Worm (Caenorhabditis elegans) whole organism, L4/young adult: ENCODE results near the gene cul-1.
"Not testable (repeated sequence)": the region's sequence is repeated elsewhere in the genome, so short reads cannot be mapped to it uniquely, and the experiment has no call there.

Experiments used
- W03F9.2 ChIP-seq: fragments of 150-350 bp; optimal IDR thresholded peaks from 2 replicates; lab custom pipeline; 2014; ENCODE audit warnings: missing biosample characterization, missing genetic modification characterization
- dao-5 ChIP-seq: sonication (generic microtip); optimal IDR thresholded peaks from 2 replicates; lab custom pipeline; 2016; ENCODE audit warnings: missing genotype, missing genetic modification characterization, moderate library complexity, missing compliant biosample characterization
- him-1 ChIP-seq: sonication (generic microtip); optimal IDR thresholded peaks from 2 replicates; lab custom pipeline; 2016; ENCODE audit warnings: missing genotype, missing genetic modification reagents, missing genetic modification characterization, missing compliant biosample characterization

The cul-1 gene

DNA sequence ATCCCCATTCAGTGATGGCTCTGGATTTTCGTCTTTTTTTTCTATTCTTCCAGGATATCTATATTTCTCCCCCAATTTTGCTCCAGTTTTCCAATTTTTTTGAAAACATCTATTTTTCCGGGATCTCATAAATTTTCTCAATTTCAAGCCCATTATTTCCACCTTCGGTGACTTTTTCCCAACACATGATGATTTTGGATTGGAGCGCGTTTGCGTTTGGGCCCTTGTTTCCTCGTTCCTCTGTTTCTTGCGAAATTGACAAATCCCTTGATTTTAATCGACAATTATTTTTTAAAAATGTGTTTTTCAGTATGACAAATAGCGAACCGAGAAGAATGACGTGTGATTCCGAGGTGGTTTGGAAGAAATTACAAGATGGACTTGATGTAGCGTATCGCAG is at the start of gene cul-1:
Gene cul-1 (plus strand): TSS at position 311 of the 400 bp plus-strand sequence.
- TF ChIP-seq him-1 (tag; lab: Kevin White, UChicago) (no peak), W03F9.2 (tag; lab: Kevin White, UChicago) (no peak), dao-5 (tag; lab: Kevin White, UChicago) (no peak)

DNA sequence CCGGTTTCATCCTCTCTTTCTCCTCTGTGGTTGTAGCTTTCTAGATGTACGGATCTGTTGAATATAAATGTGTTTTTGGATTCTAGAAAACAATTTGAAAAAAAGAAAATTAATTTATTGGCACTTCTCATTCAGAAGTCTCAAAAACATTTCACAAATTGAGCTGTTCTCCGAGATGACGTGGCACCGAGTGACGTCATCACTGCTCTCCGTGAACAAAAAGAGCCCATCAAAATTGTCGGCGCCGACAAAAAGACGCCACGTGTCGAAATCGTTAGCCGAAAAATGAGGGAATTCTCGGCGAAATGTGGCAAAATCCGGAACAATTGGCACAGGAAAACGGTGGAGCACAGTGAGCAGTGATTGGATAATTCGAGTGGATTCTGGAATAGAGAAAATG is 49.4 kb upstream of the cul-1 start:
- TF ChIP-seq W03F9.2 (tag; lab: Kevin White, UChicago): no peak
- TF ChIP-seq dao-5 (tag; lab: Kevin White, UChicago): no peak
- TF ChIP-seq him-1 (tag; lab: Kevin White, UChicago): no peak

DNA sequence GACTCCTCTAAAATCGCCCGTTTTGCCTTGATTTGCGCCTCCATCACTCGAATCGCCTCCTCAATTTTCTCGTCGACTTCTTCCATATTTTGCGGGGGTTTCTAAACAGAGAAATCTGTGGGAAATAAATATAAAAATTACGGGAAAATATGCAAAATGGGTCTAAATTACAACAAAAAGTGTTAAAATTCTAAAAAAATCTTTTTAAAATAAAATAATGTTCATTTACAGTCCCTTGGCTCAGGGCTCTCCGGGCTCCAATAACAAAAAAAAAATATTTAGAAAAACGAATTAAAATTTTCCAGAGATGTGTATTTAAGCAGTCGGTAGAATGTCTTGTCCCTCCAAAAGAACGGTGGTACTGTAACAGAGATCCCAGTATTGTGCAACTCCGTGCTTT is 47.1 kb upstream of the cul-1 start, which contains the start of gene M03C11.6:
Gene M03C11.6 (minus strand): TSS at position 101 of the 400 bp plus-strand sequence.
- TF ChIP-seq W03F9.2 (tag; lab: Kevin White, UChicago): no peak
- TF ChIP-seq him-1 (tag; lab: Kevin White, UChicago): no peak
- TF ChIP-seq dao-5 (tag; lab: Kevin White, UChicago): no peak

DNA sequence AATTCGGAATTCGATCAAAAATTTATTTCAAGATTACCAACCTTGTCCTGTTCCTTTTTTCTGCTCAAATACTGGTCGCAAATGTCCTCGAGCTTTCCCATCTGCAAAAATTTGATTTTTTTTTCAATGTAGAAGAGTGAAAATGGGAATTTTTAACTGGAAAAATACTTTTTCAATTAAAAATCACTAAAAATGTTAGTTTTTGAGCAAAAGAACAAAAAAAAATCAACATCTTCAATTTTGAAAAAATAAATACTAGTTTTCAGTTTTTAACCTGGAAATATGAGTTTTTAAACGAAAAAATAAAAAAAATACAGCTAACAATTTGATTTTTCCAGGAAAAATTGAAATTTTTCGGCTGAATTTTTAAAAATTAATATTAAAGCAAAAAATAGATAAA is 43.2 kb upstream of the cul-1 start, which contains the start of gene prp-3:
Gene prp-3 (minus strand): TSS at position 101 of the 400 bp plus-strand sequence.
- TF ChIP-seq him-1 (tag; lab: Kevin White, UChicago) (no peak), dao-5 (tag; lab: Kevin White, UChicago) (no peak), W03F9.2 (tag; lab: Kevin White, UChicago) (no peak)

DNA sequence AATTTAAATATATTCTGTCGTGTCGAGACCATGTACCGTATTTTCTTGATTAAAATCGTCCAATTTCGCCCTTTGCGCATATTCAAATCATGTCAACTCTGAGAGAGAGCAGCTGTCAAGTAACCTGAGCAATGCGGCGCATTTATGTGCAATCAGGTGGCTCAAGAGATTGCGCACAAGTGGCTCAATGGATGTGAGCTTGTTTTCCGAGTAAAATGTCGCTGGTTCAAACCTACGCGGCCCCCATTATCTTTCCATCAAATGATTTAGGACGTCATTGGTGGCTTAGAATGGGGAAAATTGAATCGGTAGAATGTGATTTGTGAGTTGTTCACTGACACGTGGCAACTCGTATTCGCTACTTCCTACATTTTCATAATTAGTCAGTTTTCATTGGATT is 38.9 kb upstream of the cul-1 start:
- TF ChIP-seq him-1 (tag; lab: Kevin White, UChicago) (peak; percentile 2), dao-5 (tag; lab: Kevin White, UChicago) (no peak), W03F9.2 (tag; lab: Kevin White, UChicago) (no peak)

DNA sequence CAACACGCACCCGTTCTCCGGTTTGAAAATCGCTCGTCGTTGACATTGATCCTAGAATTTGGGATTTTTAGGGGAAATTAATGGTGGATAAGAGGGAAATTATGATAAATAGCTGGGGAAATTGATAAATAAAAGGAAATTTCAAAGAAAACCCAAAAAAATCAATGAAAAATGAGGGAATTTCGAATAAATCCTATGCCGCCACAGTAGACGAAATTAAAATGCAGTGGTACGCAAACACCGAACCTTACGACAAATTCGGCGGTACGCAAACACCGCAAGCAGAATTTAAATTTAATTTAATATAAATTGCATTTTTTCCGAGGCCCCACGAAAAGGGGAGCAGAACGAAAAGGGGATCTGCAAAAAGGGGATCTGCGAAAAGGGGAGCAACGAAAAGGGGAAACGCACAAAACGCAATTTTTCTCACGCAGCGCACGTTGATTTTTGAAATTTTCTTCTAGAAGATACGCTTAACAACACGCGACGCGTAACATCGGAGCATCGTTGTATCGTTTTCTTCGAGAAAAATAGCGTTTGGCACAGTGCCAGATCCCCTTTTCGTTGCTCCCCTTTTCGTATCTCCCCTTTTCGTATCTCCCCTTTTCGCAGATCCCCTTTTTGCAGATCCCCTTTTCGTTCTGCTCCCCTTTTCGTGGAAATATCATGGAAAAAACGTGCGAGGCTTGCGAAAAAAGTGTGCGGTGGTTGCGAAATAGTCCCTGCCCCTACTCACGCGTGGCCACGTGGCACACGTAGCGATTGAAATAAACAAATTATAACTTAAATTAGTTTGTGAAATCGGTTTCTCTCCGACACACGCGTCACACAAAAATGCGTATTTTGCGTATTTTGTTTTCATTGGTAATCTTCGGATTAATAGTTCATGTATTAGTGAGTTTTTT is 34.8 kb upstream of the cul-1 start, which contains the start of the genes smrd-1 and enu-3.1:
Gene smrd-1 (minus strand): TSS at position 51 of the 905 bp plus-strand sequence.
Gene enu-3.1 (plus strand): TSS at position 339 of the 905 bp plus-strand sequence.
- TF ChIP-seq him-1 (tag; lab: Kevin White, UChicago) (peak; percentile 6), W03F9.2 (tag; lab: Kevin White, UChicago) (peak; percentile 15)

DNA sequence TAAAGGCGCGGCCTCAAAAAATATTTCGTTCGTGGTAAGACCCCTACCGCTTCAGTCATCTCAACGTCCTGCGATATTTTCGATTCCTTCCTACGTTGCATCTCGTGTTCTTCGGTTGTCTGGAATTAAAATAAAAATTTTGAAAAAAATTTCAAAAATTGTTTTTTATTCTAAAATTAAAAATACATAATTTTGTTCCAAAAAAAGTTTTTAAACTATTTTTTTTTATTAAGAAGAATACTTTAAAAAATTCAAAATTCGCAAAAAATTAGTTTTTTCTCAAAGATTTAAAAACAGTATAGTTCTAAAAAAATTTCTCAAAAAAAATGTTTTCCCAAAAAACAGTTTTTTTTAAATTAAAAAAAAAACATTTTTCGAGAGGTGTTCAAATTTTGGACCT is 32.3 kb upstream of the cul-1 start, which contains the start of gene H04D03.6:
Gene H04D03.6 (minus strand): TSS at position 101 of the 400 bp plus-strand sequence.
- TF ChIP-seq him-1, dao-5, W03F9.2 (tag; lab: Kevin White, UChicago): not testable (repeated sequence)

DNA sequence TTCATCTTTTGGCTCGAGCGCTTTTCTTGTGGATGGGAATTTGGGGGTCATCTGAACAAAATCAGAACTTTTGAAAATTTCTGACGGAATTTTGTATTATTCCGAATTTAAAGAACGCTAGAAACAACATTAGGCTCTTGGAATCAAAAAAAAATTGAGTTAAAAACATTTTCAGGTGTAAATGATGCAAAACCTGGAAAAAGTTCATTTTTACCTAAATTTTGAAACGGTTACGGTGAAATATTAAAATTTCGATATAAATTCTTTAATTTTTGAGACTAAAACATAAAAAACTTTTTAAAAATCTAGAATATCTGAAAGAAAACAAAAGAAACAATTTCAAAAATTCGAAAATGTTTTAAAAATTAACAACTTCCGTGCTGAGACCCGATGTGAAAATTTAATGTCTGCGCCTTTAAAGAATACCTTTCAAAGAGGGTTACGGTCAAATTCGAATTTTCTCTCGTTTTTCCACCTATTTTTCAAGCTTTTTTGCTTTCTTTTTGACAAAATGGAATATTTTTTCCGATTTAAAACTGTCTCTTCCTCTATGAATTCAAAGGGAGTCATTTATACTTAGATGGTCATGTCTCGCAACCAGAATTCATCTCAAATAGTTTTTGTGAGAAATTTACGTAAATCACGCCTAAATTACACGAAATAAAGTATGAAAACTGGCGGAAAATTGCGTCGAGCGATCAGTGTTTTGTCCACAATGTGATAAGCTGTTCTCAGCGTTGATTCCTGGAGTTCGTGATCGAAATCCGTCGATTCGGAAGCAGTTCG is 28.5 kb upstream of the cul-1 start, which contains the start of the genes H04D03.2 and ecps-2:
Gene H04D03.2 (minus strand): TSS at position 51 of the 786 bp plus-strand sequence.
Gene ecps-2 (plus strand): TSS at position 736 of the 786 bp plus-strand sequence.
- TF ChIP-seq dao-5 (tag; lab: Kevin White, UChicago): no peak
- TF ChIP-seq him-1 (tag; lab: Kevin White, UChicago): no peak
- no peak for TF ChIP-seq W03F9.2 (tag; lab: Kevin White, UChicago)

DNA sequence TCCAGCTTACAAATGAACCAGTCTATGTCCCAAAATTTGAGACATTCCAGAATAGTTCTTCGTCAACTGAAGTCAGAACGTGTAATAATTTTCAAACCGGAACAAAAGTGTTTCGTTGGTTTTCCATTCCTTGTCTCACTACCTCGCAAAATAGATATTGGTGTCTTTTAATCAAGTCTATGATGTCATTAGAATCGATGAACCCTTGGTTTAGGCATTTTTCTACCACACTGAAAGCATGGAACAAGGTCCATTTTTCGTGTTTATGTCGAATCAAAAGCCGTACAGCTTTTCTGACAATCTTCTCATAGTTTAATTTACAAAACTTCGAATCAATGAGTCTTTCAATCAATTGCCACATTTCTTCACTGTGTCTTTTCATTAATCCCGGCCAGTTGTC is 24.3 kb upstream of the cul-1 start, which contains the start of gene H04D03.7:
Gene H04D03.7 (minus strand): TSS at position 101 of the 400 bp plus-strand sequence.
- TF ChIP-seq dao-5 (tag; lab: Kevin White, UChicago) (no peak), him-1 (tag; lab: Kevin White, UChicago) (no peak), W03F9.2 (tag; lab: Kevin White, UChicago) (no peak)

DNA sequence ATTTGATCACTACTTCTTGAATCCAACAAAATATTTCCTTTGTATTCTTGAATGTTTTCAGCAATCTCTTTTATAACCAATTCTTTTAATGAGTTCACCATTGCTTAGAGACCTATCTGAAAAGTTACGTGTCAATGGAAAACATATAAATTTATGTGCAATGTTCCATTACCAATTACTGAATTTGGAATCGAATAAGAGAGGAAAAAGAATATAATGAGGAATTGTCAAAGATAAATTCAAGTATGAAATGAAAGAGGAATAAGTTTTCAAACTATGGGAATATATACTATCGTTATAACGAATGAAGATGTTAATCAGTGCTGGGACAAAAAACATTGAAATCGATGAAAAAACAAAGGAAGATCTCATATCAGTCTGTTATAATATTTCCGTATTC is 20.0 kb upstream of the cul-1 start, which contains the start of gene H04D03.4:
Gene H04D03.4 (minus strand): TSS at position 101 of the 400 bp plus-strand sequence.
- TF ChIP-seq dao-5 (tag; lab: Kevin White, UChicago): no peak

DNA sequence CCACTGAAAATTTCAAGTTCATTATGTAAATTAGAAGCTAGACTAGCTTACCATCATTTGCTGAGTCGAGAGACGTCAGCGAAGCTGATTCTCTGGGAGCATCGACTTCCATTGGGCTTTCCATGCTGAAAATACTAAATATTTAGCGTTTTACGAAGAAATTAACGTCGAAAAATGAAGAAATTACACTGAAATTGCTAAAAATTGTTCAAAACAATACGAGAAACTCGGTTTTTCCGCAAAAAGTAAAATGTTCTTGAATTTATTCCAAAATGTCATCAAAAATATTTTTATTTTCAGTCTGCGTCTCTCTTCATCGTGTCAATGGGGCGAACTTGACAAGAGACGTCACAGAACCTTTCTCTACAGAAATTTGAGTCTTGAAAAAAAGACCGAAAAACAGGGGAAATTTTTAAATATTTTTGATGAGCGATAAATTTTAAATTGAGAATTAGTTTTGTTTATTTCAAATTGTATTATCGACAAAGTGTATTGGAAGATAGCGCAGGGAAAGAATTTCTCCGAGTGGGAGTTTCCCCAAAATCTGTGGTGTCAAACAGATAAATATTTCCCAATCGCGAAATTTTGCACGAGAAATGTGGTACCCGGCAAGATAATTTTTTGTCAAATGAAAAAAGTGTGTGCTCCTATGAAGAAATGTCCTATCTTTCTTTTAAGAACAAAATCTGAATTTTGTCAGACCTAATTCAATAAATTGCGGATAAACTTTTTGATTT is 10.4 kb upstream of the cul-1 start, which contains the start of gene ecps-1:
Gene ecps-1 (minus strand): TSS at position 125 of the 737 bp plus-strand sequence.
- TF ChIP-seq him-1 (tag; lab: Kevin White, UChicago) (peak; percentile 5), W03F9.2 (tag; lab: Kevin White, UChicago) (peak; percentile 94), dao-5 (tag; lab: Kevin White, UChicago) (no peak)

DNA sequence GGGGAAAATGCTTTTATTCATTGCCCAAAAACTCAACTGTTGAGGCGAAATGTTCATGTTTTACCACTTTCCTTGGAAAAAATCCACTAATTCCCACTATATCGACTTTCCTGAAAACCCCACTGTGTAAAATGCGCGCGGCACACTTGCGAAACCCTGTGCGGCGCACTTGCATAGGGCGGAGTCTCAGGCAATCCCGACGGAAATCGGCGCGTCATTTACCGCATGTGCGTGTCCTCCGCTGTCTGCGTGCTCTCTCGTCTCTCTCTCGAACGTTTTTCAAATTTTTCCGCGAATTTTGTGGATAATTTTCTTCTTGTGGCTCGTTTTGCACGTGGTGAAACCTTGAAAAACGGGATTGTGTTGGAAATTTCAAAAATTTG is 9.9 kb upstream of the cul-1 start, which contains the start of gene atx-2:
Gene atx-2 (plus strand): TSS at position 226 of the 383 bp plus-strand sequence.
- TF ChIP-seq W03F9.2 (tag; lab: Kevin White, UChicago) (peak; percentile 84), dao-5 (tag; lab: Kevin White, UChicago) (peak; percentile 74), him-1 (tag; lab: Kevin White, UChicago) (peak; percentile 35)
